Worm (Caenorhabditis elegans) whole organism, young adult: Measurements from ENCODE around the gene T28B11.1.
A peak's percentile ranks its signal among the peaks of the same experiment; 100 is the strongest.

ENCODE experiments used
- B0019.2 ChIP-seq: fragments of 200-800 bp; sonication (Bioruptor generic); conservative IDR thresholded peaks from 2 replicates; pipeline ENCODE4 v1.3.6; 2022; ENCODE audit warnings: missing genetic modification reagents, missing genetic modification characterization, missing compliant biosample characterization
- B0336.3 ChIP-seq: fragments of 200-800 bp; sonication (Bioruptor generic); IDR thresholded peaks from 2 replicates; pipeline ENCODE4 v1.3.6; 2022; ENCODE audit warnings: missing genetic modification characterization, missing compliant biosample characterization
- C17E4.6 ChIP-seq: fragments of 200-800 bp; sonication (Bioruptor generic); IDR thresholded peaks from 2 replicates; pipeline ENCODE4 v1.3.6; 2022; ENCODE audit warnings: missing genetic modification reagents, missing genetic modification characterization, missing compliant biosample characterization
- F10E7.11 ChIP-seq: sonication (generic microtip); optimal IDR thresholded peaks from 2 replicates; lab custom pipeline; 2017; ENCODE audit warnings: mild to moderate bottlenecking, missing genetic modification characterization, moderate library complexity, missing compliant biosample characterization
- F49E8.2 ChIP-seq: sonication (generic microtip); optimal IDR thresholded peaks from 3 replicates; lab custom pipeline; 2017; ENCODE audit warnings: missing genetic modification characterization, mild to moderate bottlenecking, missing compliant biosample characterization, antibody characterized with exemption, moderate library complexity; ENCODE audit not compliant: insufficient read depth
- K11D2.4 ChIP-seq: fragments of 200-800 bp; sonication (Bioruptor generic); IDR thresholded peaks from 2 replicates; pipeline ENCODE4 v1.3.6; 2022; ENCODE audit warnings: missing genetic modification reagents, missing genetic modification characterization, missing compliant biosample characterization
- K12H6.12 ChIP-seq: fragments of 200-800 bp; sonication (Bioruptor generic); optimal IDR thresholded peaks from 2 replicates; lab custom pipeline; 2018; ENCODE audit warnings: mild to moderate bottlenecking, missing genetic modification characterization, missing compliant biosample characterization
- T26A5.8 ChIP-seq: sonication (generic microtip); optimal IDR thresholded peaks from 2 replicates; lab custom pipeline; 2016; ENCODE audit warnings: missing genetic modification characterization, missing compliant biosample characterization
- Y56A3A.18 ChIP-seq: fragments of 200-800 bp; sonication (Bioruptor generic); IDR thresholded peaks from 2 replicates; pipeline ENCODE4 v1.3.6; 2022; ENCODE audit warnings: missing genetic modification reagents, missing genetic modification characterization, missing compliant biosample characterization
- Y95B8A.8 ChIP-seq: fragments of 200-800 bp; sonication (Bioruptor generic); IDR thresholded peaks from 2 replicates; pipeline ENCODE4 v1.3.6; 2022; ENCODE audit warnings: missing genetic modification reagents, missing genetic modification characterization, missing compliant biosample characterization
- akir-1 ChIP-seq: fragments of 200-800 bp; sonication (Bioruptor generic); optimal IDR thresholded peaks from 2 replicates; lab custom pipeline; 2018; ENCODE audit warnings: mild to moderate bottlenecking, missing genetic modification characterization, moderate library complexity, missing compliant biosample characterization
- ama-1 ChIP-seq, 3 experiments: fragments of 150-350 bp in 1 of 3; sonication (generic microtip) in 2 of 3; optimal IDR thresholded peaks; 2 replicates each; lab custom pipeline; 2014 to 2018; ENCODE audit warnings: missing biosample characterization in 2 of 3, missing genetic modification characterization in 2 of 3, missing genetic modification reagents in 2 of 3
- attf-5 ChIP-seq: fragments of 200-800 bp; sonication (Bioruptor generic); optimal IDR thresholded peaks from 2 replicates; lab custom pipeline; 2018; ENCODE audit warnings: mild to moderate bottlenecking, missing genetic modification characterization, missing compliant biosample characterization
- bed-1 ChIP-seq: fragments of 200-800 bp; sonication (Bioruptor generic); IDR thresholded peaks from 2 replicates; pipeline ENCODE4 v1.3.6; 2022; ENCODE audit warnings: missing genetic modification reagents, missing genetic modification characterization, missing compliant biosample characterization
- cebp-1 ChIP-seq, 2 experiments: fragments of 200-800 bp in 1 of 2; sonication (Bioruptor generic) in 1 of 2; sonication (generic microtip) in 1 of 2; IDR thresholded peaks in 1 of 2; optimal IDR thresholded peaks in 1 of 2; 2 replicates each; pipeline versions ENCODE4 v1.3.6 to Lab custom; 2017 to 2022; ENCODE audit warnings: missing compliant biosample characterization in 2 of 2, missing genetic modification characterization in 2 of 2, mild to moderate bottlenecking in 1 of 2, missing genetic modification reagents in 1 of 2, moderate library complexity in 1 of 2
- ceh-27 ChIP-seq: fragments of 200-800 bp; sonication (Bioruptor generic); optimal IDR thresholded peaks from 2 replicates; lab custom pipeline; 2018; ENCODE audit warnings: mild to moderate bottlenecking, missing genetic modification characterization, moderate library complexity, missing compliant biosample characterization
- dpl-1 ChIP-seq: fragments of 150-350 bp; optimal IDR thresholded peaks from 2 replicates; lab custom pipeline; 2014; ENCODE audit warnings: missing biosample characterization, missing genetic modification reagents, missing genetic modification characterization
- ekl-4 ChIP-seq: fragments of 200-800 bp; sonication (Bioruptor generic); IDR thresholded peaks from 2 replicates; pipeline ENCODE4 v1.3.6; 2022; ENCODE audit warnings: missing genetic modification reagents, missing genetic modification characterization, missing compliant biosample characterization
- hlh-12 ChIP-seq: sonication (generic microtip); optimal IDR thresholded peaks from 2 replicates; lab custom pipeline; 2016; ENCODE audit warnings: missing genetic modification characterization, missing compliant biosample characterization
- hmg-1.2 ChIP-seq: fragments of 200-800 bp; sonication (Bioruptor generic); IDR thresholded peaks from 2 replicates; pipeline ENCODE4 v1.3.6; 2022; ENCODE audit warnings: missing genetic modification reagents, missing genetic modification characterization, missing compliant biosample characterization
- lag-1 ChIP-seq: fragments of 200-800 bp; sonication (Bioruptor generic); IDR thresholded peaks from 2 replicates; pipeline ENCODE4 v1.3.6; 2022; ENCODE audit warnings: missing genetic modification reagents, missing genetic modification characterization, missing compliant biosample characterization
- let-607 ChIP-seq, 2 experiments: fragments of 200-800 bp in 1 of 2; sonication (Bioruptor generic) in 1 of 2; sonication (generic microtip) in 1 of 2; optimal IDR thresholded peaks; 2 replicates each; lab custom pipeline; 2016 to 2018; ENCODE audit warnings: mild to moderate bottlenecking in 2 of 2, missing compliant biosample characterization in 2 of 2, missing genetic modification characterization in 2 of 2, moderate library complexity in 2 of 2, missing genotype in 1 of 2
- lin-40 ChIP-seq: sonication (generic microtip); optimal IDR thresholded peaks from 2 replicates; lab custom pipeline; 2016; ENCODE audit warnings: missing genetic modification characterization, mild to moderate bottlenecking, missing compliant biosample characterization, missing genotype, missing genetic modification reagents
- lin-54 ChIP-seq: fragments of 200-800 bp; sonication (Bioruptor generic); optimal IDR thresholded peaks from 2 replicates; lab custom pipeline; 2018; ENCODE audit warnings: mild to moderate bottlenecking, missing genetic modification characterization, missing compliant biosample characterization
- lir-1 ChIP-seq: fragments of 200-800 bp; sonication (Bioruptor generic); conservative IDR thresholded peaks from 2 replicates; pipeline ENCODE4 v1.3.6; 2022; ENCODE audit warnings: missing genetic modification reagents, missing genetic modification characterization, missing compliant biosample characterization
- madf-10 ChIP-seq: sonication (generic microtip); optimal IDR thresholded peaks from 2 replicates; lab custom pipeline; 2016; ENCODE audit warnings: mild to moderate bottlenecking, missing genetic modification characterization, missing compliant biosample characterization
- madf-6 ChIP-seq: fragments of 200-800 bp; sonication (Bioruptor generic); IDR thresholded peaks from 2 replicates; pipeline ENCODE4 v1.3.6; 2022; ENCODE audit warnings: missing genetic modification reagents, missing genetic modification characterization, missing compliant biosample characterization
- nfya-1 ChIP-seq: sonication (generic microtip); optimal IDR thresholded peaks from 2 replicates; lab custom pipeline; 2017; ENCODE audit warnings: antibody characterized with exemption, missing compliant biosample characterization, missing genetic modification characterization, borderline replicate concordance; ENCODE audit not compliant: insufficient read depth
- nhr-120 ChIP-seq: fragments of 200-800 bp; sonication (Bioruptor generic); IDR thresholded peaks from 2 replicates; pipeline ENCODE4 v1.3.6; 2022; ENCODE audit warnings: missing genetic modification characterization, missing compliant biosample characterization
- nhr-80 ChIP-seq: sonication (generic microtip); optimal IDR thresholded peaks from 2 replicates; lab custom pipeline; 2016; ENCODE audit warnings: missing genetic modification characterization, missing compliant biosample characterization
- nhr-90 ChIP-seq: sonication (generic microtip); optimal IDR thresholded peaks from 2 replicates; lab custom pipeline; 2016; ENCODE audit warnings: missing genotype, mild to moderate bottlenecking, missing genetic modification characterization, missing compliant biosample characterization
- pbrm-1 ChIP-seq: fragments of 200-800 bp; sonication (Bioruptor generic); IDR thresholded peaks from 2 replicates; pipeline ENCODE4 v1.3.6; 2022; ENCODE audit warnings: missing genetic modification reagents, missing genetic modification characterization, missing compliant biosample characterization
- rcor-1 ChIP-seq: fragments of 200-800 bp; sonication (Bioruptor generic); IDR thresholded peaks from 2 replicates; pipeline ENCODE4 v1.3.6; 2022; ENCODE audit warnings: missing genetic modification reagents, missing genetic modification characterization, missing compliant biosample characterization
- rec-8 ChIP-seq, 2 experiments: sonication (generic microtip); optimal IDR thresholded peaks; 2 replicates each; lab custom pipeline; 2016; ENCODE audit warnings: mild to moderate bottlenecking in 2 of 2, missing genetic modification characterization in 2 of 2, missing genetic modification reagents in 2 of 2, missing genotype in 2 of 2, missing biosample characterization in 1 of 2, missing compliant biosample characterization in 1 of 2, moderate library complexity in 1 of 2
- repo-1 ChIP-seq: sonication (generic microtip); optimal IDR thresholded peaks from 2 replicates; lab custom pipeline; 2017; ENCODE audit warnings: mild to moderate bottlenecking, missing genetic modification characterization, missing compliant biosample characterization
- snpc-4 ChIP-seq, 5 experiments: fragments of 150-350 bp in 1 of 5; sonication (generic microtip) in 4 of 5; optimal IDR thresholded peaks; 2 replicates each; lab custom pipeline; 2014 to 2018; ENCODE audit warnings: missing genetic modification characterization in 5 of 5, missing biosample characterization in 3 of 5, antibody characterized with exemption in 2 of 5, mild to moderate bottlenecking in 2 of 5, missing compliant biosample characterization in 2 of 5, missing genotype in 2 of 5, moderate library complexity in 2 of 5, missing genetic modification reagents in 1 of 5
- somi-1 ChIP-seq: fragments of 200-800 bp; sonication (Bioruptor generic); optimal IDR thresholded peaks from 2 replicates; lab custom pipeline; 2018; ENCODE audit warnings: mild to moderate bottlenecking, missing genetic modification characterization, missing compliant biosample characterization
- sptf-2 ChIP-seq: fragments of 200-800 bp; sonication (Bioruptor generic); optimal IDR thresholded peaks from 2 replicates; lab custom pipeline; 2018; ENCODE audit warnings: mild to moderate bottlenecking, missing genetic modification characterization, missing compliant biosample characterization
- unc-62 ChIP-seq: fragments of 150-350 bp; optimal IDR thresholded peaks from 2 replicates; lab custom pipeline; 2014; ENCODE audit warnings: missing biosample characterization, missing genetic modification reagents, missing genetic modification characterization
- ztf-18 ChIP-seq: sonication (generic microtip); optimal IDR thresholded peaks from 2 replicates; lab custom pipeline; 2016; ENCODE audit warnings: missing genotype, mild to moderate bottlenecking, missing genetic modification characterization, missing compliant biosample characterization
- ztf-22 ChIP-seq: fragments of 200-800 bp; sonication (Bioruptor generic); optimal IDR thresholded peaks from 2 replicates; lab custom pipeline; 2018; ENCODE audit warnings: mild to moderate bottlenecking, missing genetic modification characterization, moderate library complexity, missing compliant biosample characterization
- ztf-25 ChIP-seq: fragments of 200-800 bp; sonication (Bioruptor generic); IDR thresholded peaks from 2 replicates; pipeline ENCODE4 v1.3.6; 2022; ENCODE audit warnings: missing genetic modification reagents, missing genetic modification characterization, missing compliant biosample characterization
- ztf-26 ChIP-seq: sonication (generic microtip); optimal IDR thresholded peaks from 2 replicates; lab custom pipeline; 2017; ENCODE audit warnings: missing genetic modification characterization, missing compliant biosample characterization

The T28B11.1 gene

ce11 chrV:10719833-10720170 is 12.4 kb downstream of the T28B11.1 start:
- 0 out of 2 replicates have a peak, but pooled peaks have one; percentile 3 for TF ChIP-seq rcor-1 (GFP tag; lab: Robert Waterston, UW)
- no peak for TF ChIP-seq B0336.3 (GFP tag; lab: Robert Waterston, UW)
- no peak for TF ChIP-seq T26A5.8 (tag; lab: Kevin White, UChicago)
- no peak for TF ChIP-seq bed-1 (GFP tag; lab: Robert Waterston, UW)
- no peak for TF ChIP-seq F49E8.2 (tag; lab: Kevin White, UChicago)
- no peak for TF ChIP-seq nfya-1 (tag; lab: Kevin White, UChicago)
- 0 out of 2 replicates have a peak, but pooled peaks have one; percentile 51 for TF ChIP-seq K11D2.4
- no peak for TF ChIP-seq repo-1 (tag; lab: Kevin White, UChicago)
- TF ChIP-seq lag-1 (GFP tag; lab: Robert Waterston, UW): no peak
- no peak for TF ChIP-seq lin-54
- peak; percentile 49 for TF ChIP-seq attf-5 (GFP tag; lab: Kevin White, UChicago)
- TF ChIP-seq cebp-1 (GFP tag; IDR thresholded peaks at IDR 0.05; lab: Robert Waterston, UW): no peak
- peak; percentile 82 for TF ChIP-seq cebp-1 (tag; optimal IDR thresholded peaks at IDR 0.05; lab: Kevin White, UChicago)
- TF ChIP-seq nhr-90: no peak
- peak; percentile 8 for TF ChIP-seq akir-1 (GFP tag; lab: Kevin White, UChicago)
- peak; percentile 74 for TF ChIP-seq nhr-80 (tag; lab: Kevin White, UChicago)
- peak; percentile 48; the same call in 1 of the 2 replicates for TF ChIP-seq ekl-4 (GFP tag; lab: Robert Waterston, UW)
- no peak for TF ChIP-seq snpc-4 (GFP tag; optimal IDR thresholded peaks at IDR 0.05; lab: Kevin White, UChicago)
- TF ChIP-seq snpc-4 (tag; optimal IDR thresholded peaks at IDR 0.05; lab: Kevin White, UChicago): peak in 2 of 4 experiments; percentile 9 to 18
- TF ChIP-seq lin-40 (tag; lab: Kevin White, UChicago): peak; percentile 24
- TF ChIP-seq lir-1 (GFP tag; lab: Robert Waterston, UW): peak; percentile 73
- peak; percentile 44 for TF ChIP-seq ceh-27 (GFP tag; lab: Kevin White, UChicago)
- 0 out of 2 replicates have a peak, but pooled peaks have one; percentile 30 for TF ChIP-seq pbrm-1 (GFP tag; lab: Robert Waterston, UW)
- 0 out of 2 replicates have a peak, but pooled peaks have one; percentile 7 for TF ChIP-seq Y95B8A.8 (GFP tag; lab: Robert Waterston, UW)
- peak; percentile 40 for TF ChIP-seq unc-62 (GFP tag; lab: Kevin White, UChicago)
- TF ChIP-seq hmg-1.2 (GFP tag; lab: Robert Waterston, UW): peak; percentile 47; the same call in 1 of the 2 replicates

- TF ChIP-seq F10E7.11 (tag; lab: Kevin White, UChicago) (no peak), C17E4.6 (no peak), nhr-120 (GFP tag; lab: Robert Waterston, UW) (no peak), dpl-1 (GFP tag; lab: Kevin White, UChicago) (no peak), ztf-22 (GFP tag; lab: Kevin White, UChicago) (no peak), ama-1 (optimal IDR thresholded peaks at IDR 0.05; lab: Kevin White, UChicago) (peak; percentile 38), ama-1 (GFP tag; optimal IDR thresholded peaks at IDR 0.05; lab: Kevin White, UChicago) (no peak), madf-6 (GFP tag; lab: Robert Waterston, UW) (no peak), K12H6.12 (peak; percentile 39), sptf-2 (GFP tag; lab: Kevin White, UChicago) (no peak), somi-1 (GFP tag; lab: Kevin White, UChicago) (peak; percentile 49), hlh-12 (no peak), lin-40 (tag; lab: Kevin White, UChicago) (no peak), B0019.2 (no peak), ztf-26 (tag; lab: Kevin White, UChicago) (no peak), ztf-25 (GFP tag; lab: Robert Waterston, UW) (no peak), rec-8 (tag; optimal IDR thresholded peaks at IDR 0.05; lab: Kevin White, UChicago) (no peak), rcor-1 (GFP tag; lab: Robert Waterston, UW) (0 out of 2 replicates have a peak, but pooled peaks have one; percentile 14), madf-10 (tag; lab: Kevin White, UChicago) (no peak), Y56A3A.18 (no peak), let-607 (tag; optimal IDR thresholded peaks at IDR 0.05; lab: Kevin White, UChicago) (no peak), ztf-18 (tag; lab: Kevin White, UChicago) (no peak), cebp-1 (GFP tag; IDR thresholded peaks at IDR 0.05; lab: Robert Waterston, UW) (no peak), cebp-1 (tag; optimal IDR thresholded peaks at IDR 0.05; lab: Kevin White, UChicago) (peak; percentile 29)
These were observed 13.0 kb downstream of the T28B11.1 start for ce11 chrV:10719019-10719832.
